Worm (Caenorhabditis elegans): ENCODE data around the gene rsa-2.

rsa-2 gene

DNA sequence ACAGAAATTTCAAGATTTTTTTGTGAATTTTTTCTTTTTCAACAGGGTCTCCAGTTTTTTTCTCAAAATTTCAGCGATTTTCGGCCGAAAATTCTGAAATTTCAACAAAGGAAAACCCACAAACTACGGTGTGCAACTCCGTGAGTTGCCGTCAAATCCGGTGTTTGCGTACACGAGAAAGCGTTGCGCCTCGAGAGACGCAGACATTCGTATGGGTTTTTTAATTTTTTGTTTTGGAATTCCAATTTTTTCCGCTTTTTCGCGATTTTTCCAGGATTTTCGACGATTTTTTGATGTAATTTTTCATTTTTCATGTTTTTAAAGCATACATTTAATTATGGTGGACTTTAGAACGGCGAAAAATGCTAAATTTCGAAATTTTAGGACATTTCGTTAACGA is 27.1 kb upstream of the rsa-2 start (continued):
- TF ChIP-seq ZK546.5 (tag; optimal IDR thresholded peaks at IDR 0.05): no peak

DNA sequence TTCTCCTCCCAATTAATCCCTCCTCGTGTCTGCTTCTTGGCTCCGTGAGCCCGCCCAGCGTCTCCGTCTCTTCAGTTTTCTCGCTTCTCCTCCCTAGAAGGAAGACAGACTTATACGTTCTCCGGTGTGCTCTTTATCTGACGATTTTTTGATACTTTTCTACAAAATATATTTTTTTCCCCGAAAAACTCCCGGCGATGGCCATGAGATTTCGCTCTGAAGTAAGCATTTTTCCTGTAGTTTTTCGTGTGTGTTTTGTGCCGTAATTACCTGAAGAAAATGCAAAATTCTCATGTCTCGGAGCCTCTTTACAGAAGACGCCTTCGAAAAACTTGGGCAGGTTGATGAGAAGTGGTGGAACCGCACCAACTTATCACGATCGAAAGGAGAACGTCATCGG is 26.6 kb upstream of the rsa-2 start, which contains the start of gene spat-2:
Gene spat-2 (plus strand): TSS at position 301 of the 400 bp plus-strand sequence.
- TF ChIP-seq nhr-6 (tag; optimal IDR thresholded peaks at IDR 0.05) (no peak), lsy-2 (tag; optimal IDR thresholded peaks at IDR 0.05) (no peak), snpc-4 (tag; optimal IDR thresholded peaks at IDR 0.05) (no peak)

ce11 chrIII:11039250-11039649 is 24.0 kb upstream of the rsa-2 start:
- TF ChIP-seq fos-1 (tag; optimal IDR thresholded peaks at IDR 0.05) (peak; percentile 5), zag-1 (tag; optimal IDR thresholded peaks at IDR 0.05) (peak; percentile 23), lsy-2 (tag; optimal IDR thresholded peaks at IDR 0.05) (peak in 1 of 2 experiments; percentile 63), gmeb-1 (tag; optimal IDR thresholded peaks at IDR 0.05) (no peak), nhr-25 (tag; optimal IDR thresholded peaks at IDR 0.05) (no peak), unc-55 (GFP tag; optimal IDR thresholded peaks at IDR 0.05) (peak; percentile 91), nhr-129 (tag; optimal IDR thresholded peaks at IDR 0.05) (peak; percentile 68), C34F6.9 (tag; optimal IDR thresholded peaks at IDR 0.05) (peak; percentile 73), ceh-16 (tag; optimal IDR thresholded peaks at IDR 0.05) (no peak)

ce11 chrIII:11040606-11041005 is 22.7 kb upstream of the rsa-2 start:
- TF ChIP-seq blmp-1 (tag; optimal IDR thresholded peaks at IDR 0.05; ENCODE audit: insufficient read depth) (peak; percentile 2), elt-3 (tag; optimal IDR thresholded peaks at IDR 0.05) (no peak), nhr-237 (tag; optimal IDR thresholded peaks at IDR 0.05) (no peak), aly-2 (tag; optimal IDR thresholded peaks at IDR 0.05) (no peak), nhr-10 (tag; optimal IDR thresholded peaks at IDR 0.05) (no peak), lsy-2 (tag; optimal IDR thresholded peaks at IDR 0.05) (peak in 1 of 2 experiments; percentile 6), Y55F3AM.14 (GFP tag; optimal IDR thresholded peaks at IDR 0.05) (no peak), F13H6.1 (tag; optimal IDR thresholded peaks at IDR 0.05) (no peak), egl-27 (tag; optimal IDR thresholded peaks at IDR 0.05) (no peak), ZK546.5 (tag; optimal IDR thresholded peaks at IDR 0.05) (no peak), fos-1 (tag; optimal IDR thresholded peaks at IDR 0.05) (peak; percentile 28), unc-62 (GFP tag; optimal IDR thresholded peaks at IDR 0.05) (no peak), nhr-129 (tag; optimal IDR thresholded peaks at IDR 0.05) (peak; percentile 12)

- TF ChIP-seq snpc-4 (tag; optimal IDR thresholded peaks at IDR 0.05) (no peak), sma-3 (GFP tag; optimal IDR thresholded peaks at IDR 0.05) (no peak), lsy-2 (tag; optimal IDR thresholded peaks at IDR 0.05) (no peak), fos-1 (tag; optimal IDR thresholded peaks at IDR 0.05) (no peak), elt-1 (tag; optimal IDR thresholded peaks at IDR 0.05) (no peak)
These were observed 18.1 kb upstream of the rsa-2 start for ce11 chrIII:11045196-11045595.

ce11 chrIII:11046549-11046948 is 16.7 kb upstream of the rsa-2 start:
- TF ChIP-seq crh-2 (tag; optimal IDR thresholded peaks at IDR 0.05) (peak; percentile 37), R02D3.7 (tag; optimal IDR thresholded peaks at IDR 0.05) (no peak), elt-1 (tag; optimal IDR thresholded peaks at IDR 0.05) (no peak), lin-11 (tag; optimal IDR thresholded peaks at IDR 0.05) (no peak), ztf-4 (tag; optimal IDR thresholded peaks at IDR 0.05) (no peak), fos-1 (tag; optimal IDR thresholded peaks at IDR 0.05) (peak; percentile 84), blmp-1 (tag; optimal IDR thresholded peaks at IDR 0.05; ENCODE audit: insufficient read depth) (peak; percentile 20)

DNA sequence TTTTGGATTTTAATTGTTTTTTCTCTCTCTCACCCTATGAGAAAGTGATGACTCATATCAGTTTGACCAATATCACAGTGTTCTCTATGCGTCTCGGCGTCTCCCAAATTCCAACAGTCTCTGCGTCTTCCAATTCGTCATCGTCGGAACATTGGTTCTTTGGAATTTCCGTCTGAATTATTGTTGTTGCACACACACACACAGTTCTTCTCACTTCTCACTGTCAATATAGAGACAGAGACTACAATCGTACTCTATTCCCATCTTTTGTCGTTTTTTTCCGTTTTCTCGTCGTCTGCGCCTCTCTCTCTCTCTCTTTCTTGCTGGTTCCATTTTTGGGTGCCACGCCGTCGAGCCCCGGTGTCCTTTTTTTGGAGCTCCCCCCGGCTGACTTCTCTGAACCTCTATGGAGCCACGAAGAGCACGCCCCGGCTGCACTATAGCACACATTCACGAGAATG is 12.6 kb upstream of the rsa-2 start:
- TF ChIP-seq ama-1 (optimal IDR thresholded peaks at IDR 0.05) (no peak), C34F6.9 (tag; optimal IDR thresholded peaks at IDR 0.05) (no peak), egl-27 (tag; optimal IDR thresholded peaks at IDR 0.05) (no peak), elt-3 (tag; optimal IDR thresholded peaks at IDR 0.05) (no peak), ztf-11 (tag; optimal IDR thresholded peaks at IDR 0.05) (no peak), ZK546.5 (tag; optimal IDR thresholded peaks at IDR 0.05) (no peak), nhr-129 (tag; optimal IDR thresholded peaks at IDR 0.05) (peak; percentile 20), nhr-77 (tag; optimal IDR thresholded peaks at IDR 0.05) (no peak), F13H6.1 (tag; optimal IDR thresholded peaks at IDR 0.05) (peak; percentile 21), alr-1 (tag; optimal IDR thresholded peaks at IDR 0.05) (no peak), skn-1 (tag; optimal IDR thresholded peaks at IDR 0.05) (no peak), unc-55 (GFP tag; optimal IDR thresholded peaks at IDR 0.05) (peak; percentile 4), nhr-11 (tag; optimal IDR thresholded peaks at IDR 0.05) (no peak), nhr-12 (tag; optimal IDR thresholded peaks at IDR 0.05) (no peak), nhr-23 (tag; optimal IDR thresholded peaks at IDR 0.05) (no peak), lin-39 (tag; optimal IDR thresholded peaks at IDR 0.05) (no peak), sma-3 (GFP tag; optimal IDR thresholded peaks at IDR 0.05) (peak; percentile 58), sma-9 (GFP tag; optimal IDR thresholded peaks at IDR 0.05) (no peak), sma-9 (tag; optimal IDR thresholded peaks at IDR 0.05) (no peak), nhr-25 (tag; optimal IDR thresholded peaks at IDR 0.05) (no peak), ztf-4 (tag; optimal IDR thresholded peaks at IDR 0.05) (no peak), dmd-4 (tag; optimal IDR thresholded peaks at IDR 0.05) (no peak), unc-62 (GFP tag; optimal IDR thresholded peaks at IDR 0.05) (no peak), sem-4 (tag; optimal IDR thresholded peaks at IDR 0.05) (no peak), fos-1 (tag; optimal IDR thresholded peaks at IDR 0.05) (peak; percentile 93), crh-2 (tag; optimal IDR thresholded peaks at IDR 0.05) (peak; percentile 7), gmeb-1 (tag; optimal IDR thresholded peaks at IDR 0.05) (no peak)
